Fruit fly (Drosophila melanogaster) whole organism, embryonic: Measurements from ENCODE around the gene mRpS11.

Experiments used
- B-H2 ChIP-seq: fragments of 200-800 bp; sonication (Bioruptor generic); optimal IDR thresholded peaks from 2 replicates; lab custom pipeline; 2018; ENCODE audit warnings: missing biosample characterization, mild to moderate bottlenecking, missing genetic modification characterization
- Bgb ChIP-seq: fragments of 200-800 bp; sonication (Bioruptor generic); IDR thresholded peaks from 2 replicates; pipeline ENCODE4 v1.3.6; 2022; ENCODE audit warnings: missing biosample characterization, missing genetic modification characterization; ENCODE audit not compliant: partially characterized antibody
- BtbVII ChIP-seq: fragments of 200-800 bp; sonication (Bioruptor generic); optimal IDR thresholded peaks from 3 replicates; lab custom pipeline; 2017; ENCODE audit warnings: missing biosample characterization, mild to moderate bottlenecking, missing genetic modification characterization
- CG10543 ChIP-seq: fragments of 200-800 bp; sonication (Bioruptor generic); optimal IDR thresholded peaks from 3 replicates; lab custom pipeline; 2017; ENCODE audit warnings: missing biosample characterization, mild to moderate bottlenecking, missing genetic modification characterization, moderate library complexity
- CG12219 ChIP-seq: fragments of 200-800 bp; sonication (Bioruptor generic); optimal IDR thresholded peaks from 3 replicates; lab custom pipeline; 2018; ENCODE audit warnings: missing biosample characterization, mild to moderate bottlenecking, missing genetic modification characterization
- CG13775 ChIP-seq: fragments of 200-800 bp; sonication (Bioruptor generic); optimal IDR thresholded peaks from 3 replicates; lab custom pipeline; 2017; ENCODE audit warnings: missing biosample characterization, mild to moderate bottlenecking, missing genetic modification characterization
- CG16863 ChIP-seq: fragments of 200-800 bp; sonication (Bioruptor generic); optimal IDR thresholded peaks from 3 replicates; lab custom pipeline; 2016; ENCODE audit warnings: missing biosample characterization, missing genetic modification characterization
- CG17912 ChIP-seq: fragments of 200-800 bp; sonication (Bioruptor generic); optimal IDR thresholded peaks from 2 replicates; lab custom pipeline; 2018; ENCODE audit warnings: missing biosample characterization, mild to moderate bottlenecking, missing genetic modification characterization
- CG4820 ChIP-seq: fragments of 200-800 bp; sonication (Bioruptor generic); optimal IDR thresholded peaks from 3 replicates; lab custom pipeline; 2016; ENCODE audit warnings: missing biosample characterization, missing genetic modification characterization
- CG6813 ChIP-seq: fragments of 200-800 bp; sonication (Bioruptor generic); optimal IDR thresholded peaks from 2 replicates; lab custom pipeline; 2017; ENCODE audit warnings: missing biosample characterization, missing genetic modification characterization, mild to moderate bottlenecking, moderate library complexity, missing genetic modification reagents
- CG7987 ChIP-seq: fragments of 200-800 bp; sonication (Bioruptor generic); optimal IDR thresholded peaks from 2 replicates; lab custom pipeline; 2018; ENCODE audit warnings: missing biosample characterization, mild to moderate bottlenecking, missing genetic modification characterization, moderate library complexity
- CG8290 ChIP-seq, 3 experiments: fragments of 200-800 bp; sonication (Bioruptor generic); optimal IDR thresholded peaks; 2 replicates each; lab custom pipeline; 2016 to 2019; ENCODE audit warnings: missing biosample characterization in 3 of 3, missing genetic modification characterization in 3 of 3, mild to moderate bottlenecking in 2 of 3, moderate library complexity in 1 of 3
- CG9727 ChIP-seq: fragments of 200-800 bp; sonication (Bioruptor generic); optimal IDR thresholded peaks from 3 replicates; lab custom pipeline; 2017; ENCODE audit warnings: missing biosample characterization, mild to moderate bottlenecking, missing genetic modification characterization
- CrebB ChIP-seq: fragments of 200-800 bp; sonication (Bioruptor generic); optimal IDR thresholded peaks from 3 replicates; lab custom pipeline; 2018; ENCODE audit warnings: missing biosample characterization, mild to moderate bottlenecking, missing genetic modification characterization
- Dad ChIP-seq: fragments of 200-800 bp; sonication (Bioruptor generic); optimal IDR thresholded peaks from 3 replicates; lab custom pipeline; 2016; ENCODE audit warnings: missing biosample characterization, missing genetic modification characterization
- Fer1 ChIP-seq: fragments of 200-800 bp; sonication (Bioruptor generic); optimal IDR thresholded peaks from 2 replicates; lab custom pipeline; 2017; ENCODE audit warnings: missing biosample characterization, mild to moderate bottlenecking, missing genetic modification characterization
- Fer3 ChIP-seq: fragments of 200-800 bp; sonication (Bioruptor generic); optimal IDR thresholded peaks from 2 replicates; lab custom pipeline; 2018; ENCODE audit warnings: missing biosample characterization, mild to moderate bottlenecking, missing genetic modification characterization, moderate library complexity
- H15 ChIP-seq: fragments of 200-800 bp; sonication (Bioruptor generic); IDR thresholded peaks from 3 replicates; pipeline ENCODE4 v1.3.6; 2022; ENCODE audit warnings: missing biosample characterization, missing genetic modification characterization
- HmgZ ChIP-seq: fragments of 200-800 bp; sonication (Bioruptor generic); optimal IDR thresholded peaks from 2 replicates; lab custom pipeline; 2018; ENCODE audit warnings: missing biosample characterization, mild to moderate bottlenecking, missing genetic modification characterization
- Jarid2 ChIP-seq: fragments of 200-800 bp; sonication (Bioruptor generic); optimal IDR thresholded peaks from 3 replicates; lab custom pipeline; 2017; ENCODE audit warnings: mild to moderate bottlenecking, missing biosample characterization, missing genetic modification reagents, missing genetic modification characterization
- MESR4 ChIP-seq: fragments of 200-800 bp; sonication (Bioruptor generic); optimal IDR thresholded peaks from 2 replicates; lab custom pipeline; 2018; ENCODE audit warnings: missing biosample characterization, mild to moderate bottlenecking, missing genetic modification characterization, moderate library complexity
- MTF-1 ChIP-seq: fragments of 200-800 bp; sonication (Bioruptor generic); optimal IDR thresholded peaks from 2 replicates; lab custom pipeline; 2018; ENCODE audit warnings: missing biosample characterization, mild to moderate bottlenecking, missing genetic modification characterization, borderline replicate concordance
- NFAT ChIP-seq: fragments of 200-800 bp; sonication (Bioruptor generic); IDR thresholded peaks from 2 replicates; pipeline ENCODE4 v1.3.6; 2022; ENCODE audit warnings: missing biosample characterization, missing genetic modification characterization
- Oli ChIP-seq: fragments of 200-800 bp; sonication (Bioruptor generic); optimal IDR thresholded peaks from 2 replicates; lab custom pipeline; 2018; ENCODE audit warnings: missing biosample characterization, mild to moderate bottlenecking, missing genetic modification characterization, moderate library complexity
- Opbp ChIP-seq: fragments of 200-800 bp; sonication (Bioruptor generic); IDR thresholded peaks from 3 replicates; pipeline ENCODE4 v1.3.6; 2022; ENCODE audit warnings: missing biosample characterization, missing genetic modification characterization; ENCODE audit not compliant: partially characterized antibody
- Ravus ChIP-seq: fragments of 200-800 bp; sonication (Bioruptor generic); IDR thresholded peaks from 2 replicates; pipeline ENCODE4 v1.3.6; 2022; ENCODE audit warnings: missing biosample characterization, missing genetic modification characterization
- Trl ChIP-seq, 3 experiments: fragments of >200 bp in 2 of 3; fragments of 200-800 bp in 1 of 3; sonication (Bioruptor generic) in 1 of 3; optimal IDR thresholded peaks; 2 replicates in 1 of 3; 3 replicates in 2 of 3; lab custom pipeline; 2016 to 2017; ENCODE audit warnings: missing biosample characterization in 1 of 3, missing genetic modification characterization in 1 of 3
- ara ChIP-seq: fragments of 200-800 bp; sonication (Bioruptor generic); IDR thresholded peaks from 2 replicates; pipeline ENCODE4 v1.3.6; 2022; ENCODE audit warnings: missing biosample characterization, missing genetic modification characterization
- ato ChIP-seq: fragments of 200-800 bp; sonication (Bioruptor generic); IDR thresholded peaks from 2 replicates; pipeline ENCODE4 v1.3.6; 2022; ENCODE audit warnings: missing biosample characterization, missing genetic modification characterization; ENCODE audit not compliant: partially characterized antibody
- bbx ChIP-seq: fragments of 200-800 bp; sonication (Bioruptor generic); IDR thresholded peaks from 2 replicates; pipeline ENCODE4 v1.3.6; 2022; ENCODE audit warnings: missing biosample characterization, missing genetic modification characterization; ENCODE audit not compliant: partially characterized antibody
- bowl ChIP-seq: fragments of 200-800 bp; sonication (Bioruptor generic); IDR thresholded peaks from 2 replicates; pipeline ENCODE4 v1.3.6; 2022; ENCODE audit warnings: missing biosample characterization, missing genetic modification characterization
- cg ChIP-seq: fragments of 200-800 bp; sonication (Bioruptor generic); optimal IDR thresholded peaks from 3 replicates; lab custom pipeline; 2019; ENCODE audit warnings: missing biosample characterization, mild to moderate bottlenecking, missing genetic modification characterization, moderate library complexity
- chinmo ChIP-seq: fragments of 200-800 bp; sonication (Bioruptor generic); IDR thresholded peaks from 4 replicates; pipeline ENCODE4 v1.3.6; 2022; ENCODE audit warnings: missing biosample characterization, missing genetic modification characterization; ENCODE audit not compliant: partially characterized antibody
- esg ChIP-seq: fragments of 200-800 bp; sonication (Bioruptor generic); conservative IDR thresholded peaks from 2 replicates; pipeline ENCODE4 v1.3.6; 2022; ENCODE audit warnings: missing biosample characterization, missing genetic modification characterization
- ftz-f1 ChIP-seq: fragments of 200-800 bp; sonication (Bioruptor generic); optimal IDR thresholded peaks from 2 replicates; lab custom pipeline; 2016; ENCODE audit warnings: missing biosample characterization, missing genetic modification characterization
- grn ChIP-seq: fragments of 200-800 bp; sonication (Bioruptor generic); optimal IDR thresholded peaks from 3 replicates; lab custom pipeline; 2017; ENCODE audit warnings: missing biosample characterization, missing genetic modification characterization
- lilli ChIP-seq: fragments of 200-800 bp; sonication (Bioruptor generic); optimal IDR thresholded peaks from 3 replicates; lab custom pipeline; 2016; ENCODE audit warnings: missing biosample characterization, missing genetic modification characterization
- odd ChIP-seq: fragments of 200-800 bp; sonication (Bioruptor generic); optimal IDR thresholded peaks from 2 replicates; lab custom pipeline; 2017; ENCODE audit warnings: missing biosample characterization, mild to moderate bottlenecking, missing genetic modification characterization
- pfk ChIP-seq: fragments of 200-800 bp; sonication (Bioruptor generic); optimal IDR thresholded peaks from 2 replicates; lab custom pipeline; 2018; ENCODE audit warnings: missing biosample characterization, mild to moderate bottlenecking, missing genetic modification characterization, moderate library complexity
- pnt ChIP-seq: fragments of 200-800 bp; sonication (Bioruptor generic); optimal IDR thresholded peaks from 3 replicates; lab custom pipeline; 2016; ENCODE audit warnings: missing biosample characterization, missing genetic modification characterization
- rib ChIP-seq: fragments of 200-800 bp; sonication (Bioruptor generic); IDR thresholded peaks from 2 replicates; pipeline ENCODE4 v1.3.6; 2022; ENCODE audit warnings: missing biosample characterization, missing genetic modification characterization
- scrt ChIP-seq: fragments of 200-800 bp; sonication (Bioruptor generic); optimal IDR thresholded peaks from 2 replicates; lab custom pipeline; 2018; ENCODE audit warnings: missing biosample characterization, mild to moderate bottlenecking, missing genetic modification characterization, moderate library complexity
- sim ChIP-seq: fragments of 200-800 bp; sonication (Bioruptor generic); IDR thresholded peaks from 2 replicates; pipeline ENCODE4 v1.3.6; 2022; ENCODE audit warnings: missing biosample characterization, missing genetic modification characterization
- sob ChIP-seq: fragments of 200-800 bp; sonication (Bioruptor generic); IDR thresholded peaks from 2 replicates; pipeline ENCODE4 v1.3.6; 2022; ENCODE audit warnings: missing biosample characterization, missing genetic modification characterization
- stc ChIP-seq: fragments of 200-800 bp; sonication (Bioruptor generic); IDR thresholded peaks from 2 replicates; pipeline ENCODE4 v1.3.6; 2022; ENCODE audit warnings: missing biosample characterization, missing genetic modification characterization
- twi ChIP-seq: fragments of 200-800 bp; optimal IDR thresholded peaks from 2 replicates; lab custom pipeline; 2019; ENCODE audit warnings: missing biosample characterization, mild to moderate bottlenecking, missing genetic modification characterization, moderate library complexity
- vfl ChIP-seq: fragments of 200-800 bp; sonication (Bioruptor generic); optimal IDR thresholded peaks from 2 replicates; lab custom pipeline; 2016; ENCODE audit warnings: missing biosample characterization, missing genetic modification characterization
- vvl ChIP-seq: fragments of 200-800 bp; sonication (Bioruptor generic); IDR thresholded peaks from 2 replicates; pipeline ENCODE4 v1.3.6; 2022; ENCODE audit warnings: missing biosample characterization, missing genetic modification characterization

mRpS11 gene

DNA sequence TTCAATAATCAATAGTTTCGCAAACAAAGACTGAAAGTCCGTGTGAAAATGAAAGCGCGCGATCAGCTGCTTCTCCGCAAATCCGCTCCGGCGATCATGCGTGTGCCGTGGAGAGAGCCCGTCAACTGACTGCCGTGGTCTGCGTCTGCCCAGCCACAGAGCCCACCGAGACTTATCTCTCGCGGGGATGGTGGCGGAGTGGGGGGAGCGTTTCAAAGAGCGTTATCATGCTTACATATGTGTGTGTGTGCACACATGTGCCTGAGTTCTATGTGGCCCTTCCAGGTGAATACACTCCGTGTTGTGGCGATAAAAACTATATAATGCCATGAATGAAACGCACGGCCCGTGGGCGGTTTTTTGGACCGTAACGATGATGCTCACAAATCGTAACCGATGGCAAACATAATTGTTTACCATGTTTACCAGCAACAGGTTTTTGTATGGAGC lies 5.5 kb downstream of the mRpS11 start (continued):
- TF ChIP-seq bbx (0 out of 2 replicates have a peak, but pooled peaks have one; percentile 29), CG4820 (GFP tag; lab: Kevin White, UChicago) (no peak), Fer1 (GFP tag; lab: Kevin White, UChicago) (peak; percentile 24), CG13775 (GFP tag; lab: Kevin White, UChicago) (no peak), twi (peak; percentile 84), MTF-1 (GFP tag; lab: Kevin White, UChicago) (peak; percentile 82), Oli (no peak), Dad (GFP tag; lab: Kevin White, UChicago) (no peak), ftz-f1 (GFP tag; lab: Kevin White, UChicago) (peak; percentile 63), chinmo (GFP tag; lab: Robert Waterston, UW) (peak; percentile 93), MESR4 (peak; percentile 13), CG16863 (no peak), Trl (optimal IDR thresholded peaks at IDR 0.05; lab: Kevin White, UChicago) (peak; percentile 39 to 45), Trl (GFP tag; optimal IDR thresholded peaks at IDR 0.05; lab: Kevin White, UChicago) (peak; percentile 5), CrebB (tag; lab: Kevin White, UChicago) (peak; percentile 44), odd (GFP tag; lab: Kevin White, UChicago) (peak; percentile 1), sob (GFP tag; lab: Robert Waterston, UW) (peak; percentile 58), vvl (GFP tag; lab: Robert Waterston, UW) (peak; percentile 38; the same call in 1 of the 2 replicates), vfl (GFP tag; lab: Kevin White, UChicago) (peak; percentile 6), bowl (GFP tag; lab: Robert Waterston, UW) (0 out of 2 replicates have a peak, but pooled peaks have one; percentile 31), esg (no peak), CG10543 (GFP tag; lab: Kevin White, UChicago) (peak; percentile 91), pfk (GFP tag; lab: Kevin White, UChicago) (no peak), B-H2 (GFP tag; lab: Kevin White, UChicago) (peak; percentile 38), Ravus (GFP tag; lab: Robert Waterston, UW) (no peak), HmgZ (peak; percentile 62), Jarid2 (GFP tag; lab: Kevin White, UChicago) (peak; percentile 64), pnt (GFP tag; lab: Kevin White, UChicago) (no peak), stc (GFP tag; lab: Robert Waterston, UW) (peak; percentile 21; the same call in 1 of the 2 replicates), BtbVII (GFP tag; lab: Kevin White, UChicago) (peak; percentile 19), H15 (no peak), cg (peak; percentile 84), ato (GFP tag; lab: Robert Waterston, UW) (no peak; the same call in none of the 2 replicates), Fer3 (tag; lab: Kevin White, UChicago) (peak; percentile 8), grn (GFP tag; lab: Kevin White, UChicago) (peak; percentile 58), ara (GFP tag; lab: Robert Waterston, UW) (no peak), CG8290 (GFP tag; optimal IDR thresholded peaks at IDR 0.05; lab: Kevin White, UChicago) (no peak), CG8290 (tag; optimal IDR thresholded peaks at IDR 0.05; lab: Kevin White, UChicago) (peak in 1 of 2 experiments; percentile 37), sim (GFP tag; lab: Robert Waterston, UW) (0 out of 2 replicates have a peak, but pooled peaks have one; percentile 5), Opbp (GFP tag; lab: Robert Waterston, UW) (peak; percentile 43; the same call in 1 of the 3 replicates), lilli (peak; percentile 7), scrt (GFP tag; lab: Kevin White, UChicago) (peak; percentile 23), NFAT (GFP tag; lab: Robert Waterston, UW) (peak; percentile 4; the same call in 1 of the 2 replicates), CG12219 (GFP tag; lab: Kevin White, UChicago) (peak; percentile 11), CG17912 (peak; percentile 34), CG9727 (GFP tag; lab: Kevin White, UChicago) (no peak), CG7987 (peak; percentile 78), Bgb (peak; percentile 51; the same call in 1 of the 2 replicates), rib (peak; percentile 71), CG6813 (GFP tag; lab: Kevin White, UChicago) (peak; percentile 3)
